Fruit fly (Drosophila melanogaster): Measurements from ENCODE around the gene CG7579.

Gene CG7579

DNA sequence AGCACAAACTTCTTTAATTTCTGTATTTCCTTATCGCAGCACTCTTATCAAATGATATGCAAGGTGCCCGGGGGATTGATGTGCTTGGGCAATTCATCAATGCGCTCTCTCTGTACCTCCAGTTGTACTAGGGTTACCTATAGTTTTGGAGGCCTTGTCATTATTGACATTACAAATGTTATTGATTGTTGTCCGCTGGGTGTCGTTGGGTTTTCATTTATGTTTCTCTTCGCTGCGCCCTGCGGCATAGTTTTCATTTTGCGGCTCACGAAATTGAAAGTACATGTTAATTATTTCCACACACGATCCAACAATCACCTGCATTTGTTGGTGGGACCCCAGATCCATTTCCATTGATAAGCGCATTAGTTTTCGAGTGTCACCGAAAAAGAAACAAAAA lies 23.0 kb upstream of the CG7579 start:
- no peak for TF ChIP-seq CG17801 (GFP tag; optimal IDR thresholded peaks at IDR 0.05; ENCODE audit: partially characterized antibody)

dm6 chr3L:15704250-15704985 lies 21.2 kb upstream of the CG7579 start:
- no peak for TF ChIP-seq CG17801 (GFP tag; optimal IDR thresholded peaks at IDR 0.05; ENCODE audit: partially characterized antibody)

DNA sequence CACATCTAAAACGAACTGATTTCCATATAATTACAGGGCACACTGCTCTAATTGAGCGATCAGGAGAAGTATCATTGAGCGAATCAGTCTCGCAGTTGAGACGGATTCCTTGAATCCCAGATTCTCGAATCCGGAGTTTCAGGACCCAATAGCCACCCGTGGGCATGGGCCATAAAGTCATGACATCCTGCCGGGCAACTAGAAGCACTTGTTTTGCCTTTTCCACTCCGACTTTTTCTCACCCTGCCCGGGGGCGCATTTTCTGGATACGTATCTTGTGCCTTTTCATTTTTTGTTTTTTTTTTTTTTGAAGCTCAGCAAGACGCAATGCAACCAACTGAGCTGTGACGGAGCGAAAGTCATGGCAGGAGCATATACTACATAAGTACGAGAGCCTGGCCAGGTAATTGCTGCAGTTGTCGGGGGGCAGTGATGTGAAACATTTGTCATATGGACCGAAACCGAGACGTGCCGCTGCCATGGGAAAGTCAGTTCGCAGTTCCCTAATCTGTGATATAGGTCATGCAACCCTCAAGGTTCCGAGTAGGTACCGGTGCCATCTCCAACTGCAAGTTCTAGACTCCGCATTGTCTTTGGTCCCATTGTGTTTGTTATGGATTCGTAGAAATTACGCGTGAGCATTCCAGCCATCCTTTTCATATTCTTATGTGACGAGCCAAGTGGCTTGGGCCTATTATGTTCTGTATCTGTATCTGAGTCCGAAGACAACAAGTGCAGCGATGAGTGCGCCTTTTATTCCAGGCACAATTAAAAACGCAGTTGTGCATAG lies 20.3 kb upstream of the CG7579 start:
- no peak for TF ChIP-seq CG17801 (GFP tag; optimal IDR thresholded peaks at IDR 0.05; ENCODE audit: partially characterized antibody)

- TF ChIP-seq CG17801 (GFP tag; optimal IDR thresholded peaks at IDR 0.05; ENCODE audit: partially characterized antibody) = no peak
Observed at dm6 chr3L:15702191-15702590, 18.9 kb upstream of the CG7579 start.

DNA sequence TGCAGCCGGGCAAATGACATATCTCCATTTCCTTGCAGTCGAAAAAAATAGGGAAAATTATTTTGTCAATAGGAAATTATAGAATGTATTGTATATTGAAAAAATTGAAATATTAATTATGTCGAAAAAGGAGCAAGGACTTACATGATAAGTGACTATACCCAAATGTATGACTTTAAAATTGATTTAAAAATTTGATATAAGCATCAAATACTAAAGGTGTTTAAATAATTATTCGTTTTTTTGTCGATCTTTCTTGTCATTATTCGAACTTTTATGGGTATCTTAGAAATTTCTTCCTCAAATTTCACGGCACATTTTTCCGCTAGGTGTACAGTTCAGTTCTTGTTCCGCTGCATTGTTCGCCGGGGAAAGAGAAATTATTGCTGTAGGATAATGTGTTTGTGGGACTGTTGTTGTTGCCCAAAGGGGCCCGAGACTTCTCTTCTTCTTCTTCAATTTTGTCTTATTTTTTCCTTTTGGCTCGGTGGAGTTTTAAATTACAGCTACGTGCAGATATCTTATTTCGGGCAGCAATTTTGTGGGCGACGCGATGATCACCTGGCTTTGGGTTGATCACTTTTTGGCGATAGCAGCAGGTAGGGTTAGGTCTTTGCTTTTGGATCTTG lies 17.2 kb upstream of the CG7579 start:
- no peak for TF ChIP-seq CG17801 (GFP tag; optimal IDR thresholded peaks at IDR 0.05; ENCODE audit: partially characterized antibody)

- no peak for TF ChIP-seq CG17801 (GFP tag; optimal IDR thresholded peaks at IDR 0.05; ENCODE audit: partially characterized antibody)
Observed at dm6 chr3L:15699626-15700337, 16.5 kb upstream of the CG7579 start, which contains the start of gene comm2. TSS of gene comm2 (minus strand) at chr3L:15699850.

DNA sequence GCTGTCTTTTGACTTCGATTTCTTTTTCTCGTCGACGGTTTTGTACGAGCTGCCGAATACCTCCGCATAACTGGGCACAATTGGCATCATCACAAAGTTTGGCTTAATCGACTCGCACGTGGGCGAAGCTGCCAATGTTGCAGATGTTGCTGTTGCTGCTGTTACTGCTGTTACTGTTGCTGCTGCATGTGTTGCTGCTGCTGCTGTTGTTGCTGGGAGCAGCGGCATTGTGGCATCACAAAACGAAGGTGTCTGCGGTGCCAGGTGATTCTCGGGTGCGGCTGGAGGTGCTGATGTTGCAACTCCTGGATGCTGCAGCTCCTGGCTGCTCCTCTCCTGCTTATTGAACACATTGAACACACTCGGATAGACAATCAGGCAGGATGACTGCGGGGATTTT lies 14.7 kb upstream of the CG7579 start:
- no peak for TF ChIP-seq CG17801 (GFP tag; optimal IDR thresholded peaks at IDR 0.05; ENCODE audit: partially characterized antibody)

DNA sequence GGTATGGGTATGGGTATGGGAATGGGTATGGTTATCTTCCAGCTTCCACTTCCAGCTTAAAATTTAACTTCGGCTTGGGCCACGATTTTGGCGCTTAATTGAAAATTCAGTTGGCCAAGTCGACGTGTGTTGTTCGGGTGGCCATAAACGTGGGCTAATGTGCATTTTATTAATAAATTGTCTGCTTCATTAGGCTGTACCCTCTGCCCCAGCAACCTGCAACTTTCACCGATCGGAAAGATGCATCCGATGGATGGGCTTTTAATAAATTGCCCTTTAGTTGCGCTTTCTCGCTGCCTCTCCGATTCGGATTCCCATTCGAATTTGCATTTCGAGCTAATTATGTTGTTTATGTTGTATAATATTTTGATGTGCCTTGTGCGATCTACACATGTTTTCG lies 11.9 kb upstream of the CG7579 start:
- no peak for TF ChIP-seq CG17801 (GFP tag; optimal IDR thresholded peaks at IDR 0.05; ENCODE audit: partially characterized antibody)

dm6 chr3L:15694406-15694805 lies 11.2 kb upstream of the CG7579 start:
- TF ChIP-seq CG17801 (GFP tag; optimal IDR thresholded peaks at IDR 0.05; ENCODE audit: partially characterized antibody) = no peak

- no peak for TF ChIP-seq CG17801 (GFP tag; optimal IDR thresholded peaks at IDR 0.05; ENCODE audit: partially characterized antibody)
Observed at dm6 chr3L:15692794-15693532, 9.7 kb upstream of the CG7579 start.

- no peak for TF ChIP-seq CG17801 (GFP tag; optimal IDR thresholded peaks at IDR 0.05; ENCODE audit: partially characterized antibody)
Observed at dm6 chr3L:15692388-15692787, 9.1 kb upstream of the CG7579 start.

dm6 chr3L:15691968-15692367 lies 8.7 kb upstream of the CG7579 start, which contains the start of gene CG34451:
TSS of gene CG34451 (minus strand) at chr3L:15692068.
- TF ChIP-seq CG17801 (GFP tag; optimal IDR thresholded peaks at IDR 0.05; ENCODE audit: partially characterized antibody) = no peak

DNA sequence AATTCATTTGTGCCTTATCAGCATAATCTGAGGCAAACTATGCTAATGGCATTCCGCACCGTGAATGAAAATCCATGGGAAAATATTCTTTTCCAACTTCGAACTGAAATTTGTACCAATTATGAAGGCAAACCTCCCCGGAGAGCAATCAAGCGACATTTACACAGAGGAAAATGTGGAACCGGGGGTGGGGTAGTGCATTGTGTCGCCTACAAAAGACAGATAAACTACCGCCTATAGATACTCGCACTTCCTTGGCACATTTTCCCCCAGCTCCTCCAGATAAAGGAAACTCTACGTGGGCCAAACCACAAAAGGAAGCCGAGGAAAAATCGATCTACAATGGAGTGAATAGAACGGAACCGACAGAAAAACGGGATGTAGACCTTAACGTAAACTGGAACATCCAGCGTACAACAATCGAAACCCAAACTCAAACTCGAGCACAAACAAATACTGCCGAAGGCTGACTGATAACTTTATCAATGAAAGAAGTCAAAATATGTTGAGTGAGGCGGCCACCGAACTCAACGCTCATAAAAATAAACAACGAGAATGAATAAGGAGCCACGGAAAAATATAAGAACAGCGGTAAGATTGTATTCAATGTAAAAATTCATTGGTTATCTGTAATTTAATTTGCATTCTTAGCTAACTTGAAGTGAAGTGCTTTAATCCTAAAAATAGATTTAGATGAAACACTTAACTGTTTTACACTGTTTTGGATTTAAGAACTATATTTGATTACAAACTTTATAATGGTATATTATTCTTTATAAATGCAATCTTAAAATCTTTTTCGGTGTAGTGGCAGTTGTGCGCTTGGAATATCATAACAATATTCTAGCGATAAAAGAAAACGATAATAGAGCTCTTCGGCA lies 7.7 kb upstream of the CG7579 start:
- TF ChIP-seq CG17801 (GFP tag; optimal IDR thresholded peaks at IDR 0.05; ENCODE audit: partially characterized antibody) = no peak
